Worm (Caenorhabditis elegans): ENCODE results near the gene C39H7.4.

The C39H7.4 gene

ce11 chrIV:5582760-5583159, 31.6 kb downstream of the C39H7.4 start:
- TF ChIP-seq ctbp-1 (GFP tag; IDR thresholded peaks at IDR 0.05) (no peak), unc-39 (tag; optimal IDR thresholded peaks at IDR 0.05) (no peak), madf-9 (GFP tag; conservative IDR thresholded peaks at IDR 0.05) (no peak), ceh-44 (GFP tag; IDR thresholded peaks at IDR 0.05) (no peak), spr-1 (tag; optimal IDR thresholded peaks at IDR 0.05) (no peak), mdt-29 (GFP tag; IDR thresholded peaks at IDR 0.05) (no peak), lin-39 (tag; optimal IDR thresholded peaks at IDR 0.05) (no peak), hlh-30 (tag; optimal IDR thresholded peaks at IDR 0.05; ENCODE audit: insufficient read depth) (no peak), daf-19 (GFP tag; conservative IDR thresholded peaks at IDR 0.05) (no peak), zfp-2 (tag; optimal IDR thresholded peaks at IDR 0.05) (no peak), D1046.2 (GFP tag; IDR thresholded peaks at IDR 0.05) (no peak), lir-3 (tag; optimal IDR thresholded peaks at IDR 0.05) (no peak), fkh-10 (GFP tag; optimal IDR thresholded peaks at IDR 0.05) (no peak), nhr-28 (tag; optimal IDR thresholded peaks at IDR 0.05) (no peak), nhr-111 (GFP tag; optimal IDR thresholded peaks at IDR 0.05) (no peak), ztf-7 (tag; optimal IDR thresholded peaks at IDR 0.05) (no peak), ama-1 (optimal IDR thresholded peaks at IDR 0.05) (no peak), Y5F2A.4 (GFP tag; optimal IDR thresholded peaks at IDR 0.05) (no peak), spr-3 (GFP tag; optimal IDR thresholded peaks at IDR 0.05) (no peak)

ce11 chrIV:5582267-5582666, 32.1 kb downstream of the C39H7.4 start:
- TF ChIP-seq zip-11 (GFP tag; IDR thresholded peaks at IDR 0.05) (no peak), egl-27 (tag; optimal IDR thresholded peaks at IDR 0.05) (no peak), mes-2 (tag; optimal IDR thresholded peaks at IDR 0.05; ENCODE audit: poor library complexity, severe bottlenecking) (no peak), rbr-2 (tag; optimal IDR thresholded peaks at IDR 0.05) (peak; percentile 79), nhr-48 (tag; optimal IDR thresholded peaks at IDR 0.05) (no peak), vab-7 (GFP tag; IDR thresholded peaks at IDR 0.05) (no peak), nhr-102 (tag; optimal IDR thresholded peaks at IDR 0.05) (no peak), T20F7.1 (GFP tag; optimal IDR thresholded peaks at IDR 0.05) (no peak), fkh-10 (GFP tag; optimal IDR thresholded peaks at IDR 0.05) (no peak), nhr-42 (GFP tag; IDR thresholded peaks at IDR 0.05) (no peak), unc-39 (tag; optimal IDR thresholded peaks at IDR 0.05) (no peak), set-16 (GFP tag; IDR thresholded peaks at IDR 0.05) (no peak), dpl-1 (GFP tag; optimal IDR thresholded peaks at IDR 0.05) (no peak), lin-13 (GFP tag; optimal IDR thresholded peaks at IDR 0.05) (no peak), lin-38 (GFP tag; IDR thresholded peaks at IDR 0.05) (no peak), nhr-11 (tag; optimal IDR thresholded peaks at IDR 0.05) (peak; percentile 62), ama-1 (optimal IDR thresholded peaks at IDR 0.05) (no peak), daf-16 (GFP tag; optimal IDR thresholded peaks at IDR 0.05) (peak in 1 of 2 experiments; percentile 93), daf-16 (tag; optimal IDR thresholded peaks at IDR 0.05) (peak; percentile 93), dmd-8 (GFP tag; IDR thresholded peaks at IDR 0.05) (no peak), hlh-11 (tag; optimal IDR thresholded peaks at IDR 0.05) (peak; percentile 85), daf-19 (GFP tag; conservative IDR thresholded peaks at IDR 0.05) (no peak), madf-5 (GFP tag; IDR thresholded peaks at IDR 0.05) (no peak), saeg-2 (GFP tag; IDR thresholded peaks at IDR 0.05) (no peak), ceh-62 (tag; optimal IDR thresholded peaks at IDR 0.05) (no peak), aly-2 (tag; optimal IDR thresholded peaks at IDR 0.05) (no peak), ceh-44 (GFP tag; IDR thresholded peaks at IDR 0.05) (no peak), lin-29 (GFP tag; IDR thresholded peaks at IDR 0.05) (no peak), hif-1 (tag; optimal IDR thresholded peaks at IDR 0.05) (peak in 1 of 2 experiments; percentile 55), ztf-7 (tag; optimal IDR thresholded peaks at IDR 0.05) (peak; percentile 6), mdl-1 (tag; optimal IDR thresholded peaks at IDR 0.05) (peak in 1 of 2 experiments; percentile 81), nhr-6 (tag; optimal IDR thresholded peaks at IDR 0.05) (no peak), ces-1 (GFP tag; optimal IDR thresholded peaks at IDR 0.05) (no peak), sdz-12 (GFP tag; optimal IDR thresholded peaks at IDR 0.05) (no peak), nhr-76 (tag; optimal IDR thresholded peaks at IDR 0.05) (no peak), tag-97 (GFP tag; IDR thresholded peaks at IDR 0.05) (no peak), F49E8.2 (tag; optimal IDR thresholded peaks at IDR 0.05; ENCODE audit: borderline replicate concordance) (no peak), dmd-9 (GFP tag; IDR thresholded peaks at IDR 0.05) (no peak)
